Worm (Caenorhabditis elegans) whole organism, L3 larva: Measurements from ENCODE around the gene F41E6.5.

ENCODE experiments used
- daf-12 ChIP-seq: fragments of 150-350 bp; optimal IDR thresholded peaks from 2 replicates; lab custom pipeline; 2014; ENCODE audit warnings: missing biosample characterization, missing genetic modification reagents, missing genetic modification characterization
- fkh-2 ChIP-seq: fragments of 150-350 bp; optimal IDR thresholded peaks from 2 replicates; lab custom pipeline; 2014; ENCODE audit warnings: missing biosample characterization, missing genetic modification reagents, missing genetic modification characterization

DNA sequence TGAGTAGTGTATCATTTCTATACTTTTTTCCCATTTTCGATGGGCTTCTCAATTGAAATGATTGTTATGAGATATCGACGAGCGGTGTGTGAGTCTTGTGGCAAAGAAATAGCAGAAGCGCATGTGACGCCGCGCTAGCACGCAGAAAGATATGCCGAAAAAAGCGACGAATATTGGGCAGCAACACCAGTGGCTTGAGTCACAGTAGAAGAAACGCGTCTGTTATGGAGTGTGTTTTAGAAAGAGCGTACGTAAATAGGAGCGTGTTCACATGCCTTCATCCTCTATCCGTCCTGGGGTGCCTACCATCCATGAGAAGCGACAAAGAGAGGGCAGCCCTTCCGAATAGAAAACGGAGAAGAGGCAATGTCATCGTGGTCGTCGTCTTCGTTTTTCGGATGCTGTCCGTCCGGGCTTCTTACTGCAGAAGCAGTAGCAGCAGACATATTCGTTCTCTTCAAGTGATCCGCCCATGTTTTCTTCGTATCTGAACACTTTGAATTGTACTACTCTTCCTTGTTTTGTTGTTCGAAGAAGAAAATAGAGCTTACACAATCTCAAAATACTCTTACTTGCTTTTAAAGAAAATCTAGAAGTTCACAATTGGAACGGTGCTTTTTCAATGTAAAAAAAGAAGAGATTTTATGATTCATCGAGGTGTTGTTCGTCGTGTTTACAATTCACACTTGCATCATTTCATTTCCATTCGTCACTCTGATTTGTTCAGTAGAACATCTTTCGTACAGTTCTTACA is 6.7 kb downstream of the F41E6.5 start:
- TF ChIP-seq daf-12 (tag; lab: Kevin White, UChicago) (no peak), fkh-2 (no peak)
